Fruit fly (Drosophila melanogaster): ENCODE data around the gene Ndc1.

Gene Ndc1

dm6 chr3R:23942550-23942949, 18.4 kb downstream of the Ndc1 start:
- no peak for TF ChIP-seq CG17801 (GFP tag; optimal IDR thresholded peaks at IDR 0.05; ENCODE audit: partially characterized antibody)

- TF ChIP-seq CG17801 (GFP tag; optimal IDR thresholded peaks at IDR 0.05; ENCODE audit: partially characterized antibody) = peak; percentile 69
These were observed 18.8 kb downstream of the Ndc1 start, which contains the start of gene Gdh for dm6 chr3R:23942965-23943413. TSS of gene Gdh (minus strand) at chr3R:23943101.

dm6 chr3R:23943843-23944356, 19.7 kb downstream of the Ndc1 start:
- TF ChIP-seq CG17801 (GFP tag; optimal IDR thresholded peaks at IDR 0.05; ENCODE audit: partially characterized antibody) = no peak

dm6 chr3R:23947002-23947401, 22.8 kb downstream of the Ndc1 start:
- TF ChIP-seq CG17801 (GFP tag; optimal IDR thresholded peaks at IDR 0.05; ENCODE audit: partially characterized antibody) = no peak

dm6 chr3R:23948324-23948465, 24.0 kb downstream of the Ndc1 start, which contains the start of gene CG12268:
TSS of gene CG12268 (minus strand) at chr3R:23948424.
- no peak for TF ChIP-seq CG17801 (GFP tag; optimal IDR thresholded peaks at IDR 0.05; ENCODE audit: partially characterized antibody)

- no peak for TF ChIP-seq CG17801 (GFP tag; optimal IDR thresholded peaks at IDR 0.05; ENCODE audit: partially characterized antibody)
These were observed 24.5 kb downstream of the Ndc1 start for dm6 chr3R:23948466-23949413.

dm6 chr3R:23955380-23955779, 31.2 kb downstream of the Ndc1 start:
- TF ChIP-seq CG17801 (GFP tag; optimal IDR thresholded peaks at IDR 0.05; ENCODE audit: partially characterized antibody) = peak; percentile 20

dm6 chr3R:23958091-23958838, 34.1 kb downstream of the Ndc1 start, which contains the start of the genes GluProRS and AP-1sigma:
TSS of gene GluProRS (minus strand) at chr3R:23958391.
TSS of gene AP-1sigma (plus strand) at chr3R:23958651.
- peak; percentile 88 for TF ChIP-seq CG17801 (GFP tag; optimal IDR thresholded peaks at IDR 0.05; ENCODE audit: partially characterized antibody)

dm6 chr3R:23960865-23961264, 36.7 kb downstream of the Ndc1 start:
- TF ChIP-seq CG17801 (GFP tag; optimal IDR thresholded peaks at IDR 0.05; ENCODE audit: partially characterized antibody) = no peak

dm6 chr3R:23962781-23963222, 38.6 kb downstream of the Ndc1 start, which contains the start of gene CG31140:
TSS of gene CG31140 (plus strand) at chr3R:23963180.
- no peak for TF ChIP-seq CG17801 (GFP tag; optimal IDR thresholded peaks at IDR 0.05; ENCODE audit: partially characterized antibody)

dm6 chr3R:23964913-23965718, 40.9 kb downstream of the Ndc1 start:
- no peak for TF ChIP-seq CG17801 (GFP tag; optimal IDR thresholded peaks at IDR 0.05; ENCODE audit: partially characterized antibody)

dm6 chr3R:23969449-23969848, 45.2 kb downstream of the Ndc1 start:
- no peak for TF ChIP-seq CG17801 (GFP tag; optimal IDR thresholded peaks at IDR 0.05; ENCODE audit: partially characterized antibody)

- no peak for TF ChIP-seq CG17801 (GFP tag; optimal IDR thresholded peaks at IDR 0.05; ENCODE audit: partially characterized antibody)
These were observed 47.0 kb downstream of the Ndc1 start for dm6 chr3R:23971208-23971607.

- TF ChIP-seq CG17801 (GFP tag; optimal IDR thresholded peaks at IDR 0.05; ENCODE audit: partially characterized antibody) = no peak
These were observed 47.6 kb downstream of the Ndc1 start for dm6 chr3R:23971764-23972163.
